Worm (Caenorhabditis elegans) whole organism, young adult: ENCODE data around the gene F58B4.5.

Experiments used
- B0035.1 ChIP-seq: sonication (generic microtip); optimal IDR thresholded peaks from 2 replicates; lab custom pipeline; 2016; ENCODE audit warnings: missing genetic modification characterization, mild to moderate bottlenecking, missing compliant biosample characterization, missing genotype, missing genetic modification reagents
- ama-1 ChIP-seq, 3 experiments: fragments of 150-350 bp in 1 of 3; sonication (generic microtip) in 2 of 3; optimal IDR thresholded peaks; 2 replicates each; lab custom pipeline; 2014 to 2018; ENCODE audit warnings: missing biosample characterization in 2 of 3, missing genetic modification characterization in 2 of 3, missing genetic modification reagents in 2 of 3
- atf-7 ChIP-seq: sonication (generic microtip); optimal IDR thresholded peaks from 2 replicates; lab custom pipeline; 2017; ENCODE audit warnings: mild to moderate bottlenecking, missing genetic modification characterization, missing compliant biosample characterization
- fkh-3 ChIP-seq: sonication (generic microtip); optimal IDR thresholded peaks from 2 replicates; lab custom pipeline; 2016; ENCODE audit warnings: mild to moderate bottlenecking, missing genetic modification characterization, missing compliant biosample characterization
- lir-1 ChIP-seq: fragments of 200-800 bp; sonication (Bioruptor generic); conservative IDR thresholded peaks from 2 replicates; pipeline ENCODE4 v1.3.6; 2022; ENCODE audit warnings: missing genetic modification reagents, missing genetic modification characterization, missing compliant biosample characterization
- rcor-1 ChIP-seq: fragments of 200-800 bp; sonication (Bioruptor generic); IDR thresholded peaks from 2 replicates; pipeline ENCODE4 v1.3.6; 2022; ENCODE audit warnings: missing genetic modification reagents, missing genetic modification characterization, missing compliant biosample characterization
- rpc-1 ChIP-seq, 2 experiments: fragments of 150-350 bp in 1 of 2; sonication (generic microtip) in 1 of 2; optimal IDR thresholded peaks; 2 replicates each; lab custom pipeline; 2014 to 2018; ENCODE audit warnings: missing biosample characterization in 1 of 2, missing genetic modification characterization in 1 of 2, missing genetic modification reagents in 1 of 2, missing genotype in 1 of 2
- snpc-4 ChIP-seq, 5 experiments: fragments of 150-350 bp in 1 of 5; sonication (generic microtip) in 4 of 5; optimal IDR thresholded peaks; 2 replicates each; lab custom pipeline; 2014 to 2018; ENCODE audit warnings: missing genetic modification characterization in 5 of 5, missing biosample characterization in 3 of 5, antibody characterized with exemption in 2 of 5, mild to moderate bottlenecking in 2 of 5, missing compliant biosample characterization in 2 of 5, missing genotype in 2 of 5, moderate library complexity in 2 of 5, missing genetic modification reagents in 1 of 5
- unc-62 ChIP-seq: fragments of 150-350 bp; optimal IDR thresholded peaks from 2 replicates; lab custom pipeline; 2014; ENCODE audit warnings: missing biosample characterization, missing genetic modification reagents, missing genetic modification characterization
- zim-3 ChIP-seq: sonication (generic microtip); optimal IDR thresholded peaks from 2 replicates; lab custom pipeline; 2017; ENCODE audit warnings: mild to moderate bottlenecking, missing genetic modification characterization, moderate library complexity, missing compliant biosample characterization
- ztf-18 ChIP-seq: sonication (generic microtip); optimal IDR thresholded peaks from 2 replicates; lab custom pipeline; 2016; ENCODE audit warnings: missing genotype, mild to moderate bottlenecking, missing genetic modification characterization, missing compliant biosample characterization

DNA sequence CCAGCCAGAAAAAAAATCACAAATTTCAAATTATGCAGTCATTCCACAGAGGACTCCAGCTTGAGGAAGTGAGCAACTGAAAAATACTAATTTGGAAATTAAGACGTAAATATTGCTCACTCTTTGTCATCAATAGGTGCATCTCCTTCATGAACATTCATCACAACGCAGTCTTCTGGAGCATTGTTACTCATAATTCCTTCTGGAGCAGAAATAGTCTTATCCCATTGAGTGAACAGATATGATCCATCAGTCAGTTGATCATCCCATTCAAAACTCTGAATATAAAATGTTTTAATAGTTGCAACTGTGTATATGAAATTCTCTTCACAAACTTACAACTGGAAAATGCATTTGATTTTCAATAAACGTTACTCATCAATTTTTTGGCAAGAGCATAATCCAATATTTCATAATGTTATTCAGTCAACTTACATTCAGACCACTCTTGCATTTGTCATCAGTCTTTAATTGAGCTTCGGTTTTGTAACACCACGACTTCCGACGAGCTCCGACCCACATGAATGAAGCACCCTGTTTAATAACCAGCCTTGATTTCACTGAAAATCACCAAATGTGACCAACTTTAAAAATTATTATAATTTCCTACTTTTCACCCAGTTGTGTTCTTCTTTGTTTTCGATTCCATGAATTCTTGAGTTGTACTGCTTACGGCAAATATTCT is 21.1 kb downstream of the F58B4.5 start:
- no peak for TF ChIP-seq atf-7 (tag; lab: Kevin White, UChicago)
- no peak for TF ChIP-seq fkh-3 (tag; lab: Kevin White, UChicago)
- TF ChIP-seq rcor-1 (GFP tag; lab: Robert Waterston, UW), result no peak
- no peak for TF ChIP-seq zim-3 (tag; lab: Kevin White, UChicago)
- TF ChIP-seq ama-1 (optimal IDR thresholded peaks at IDR 0.05; lab: Kevin White, UChicago), result peak; percentile 79
- TF ChIP-seq ama-1 (GFP tag; optimal IDR thresholded peaks at IDR 0.05; lab: Kevin White, UChicago), result peak in 1 of 2 experiments; percentile 33
- no peak for TF ChIP-seq ztf-18 (tag; lab: Kevin White, UChicago)
- no peak for TF ChIP-seq snpc-4 (GFP tag; optimal IDR thresholded peaks at IDR 0.05; lab: Kevin White, UChicago)
- TF ChIP-seq snpc-4 (tag; optimal IDR thresholded peaks at IDR 0.05; lab: Kevin White, UChicago), result no peak
- TF ChIP-seq rpc-1 (optimal IDR thresholded peaks at IDR 0.05; lab: Kevin White, UChicago), result no peak
- no peak for TF ChIP-seq rpc-1 (tag; optimal IDR thresholded peaks at IDR 0.05; lab: Kevin White, UChicago)
- no peak for TF ChIP-seq unc-62 (GFP tag; lab: Kevin White, UChicago)
- TF ChIP-seq B0035.1 (tag; lab: Kevin White, UChicago), result no peak
- TF ChIP-seq lir-1 (GFP tag; lab: Robert Waterston, UW), result no peak
